Worm (Caenorhabditis elegans) whole organism, young adult: ENCODE data around the gene coq-8.

Experiments used
- B0035.1 ChIP-seq: sonication (generic microtip); optimal IDR thresholded peaks from 2 replicates; lab custom pipeline; 2016; ENCODE audit warnings: missing genetic modification characterization, mild to moderate bottlenecking, missing compliant biosample characterization, missing genotype, missing genetic modification reagents
- B0336.3 ChIP-seq: fragments of 200-800 bp; sonication (Bioruptor generic); IDR thresholded peaks from 2 replicates; pipeline ENCODE4 v1.3.6; 2022; ENCODE audit warnings: missing genetic modification characterization, missing compliant biosample characterization
- D2030.7 ChIP-seq: fragments of 200-800 bp; sonication (Bioruptor generic); IDR thresholded peaks from 2 replicates; pipeline ENCODE4 v1.3.6; 2022; ENCODE audit warnings: missing genetic modification reagents, missing genetic modification characterization, missing compliant biosample characterization
- F49E8.2 ChIP-seq: sonication (generic microtip); optimal IDR thresholded peaks from 3 replicates; lab custom pipeline; 2017; ENCODE audit warnings: missing genetic modification characterization, mild to moderate bottlenecking, missing compliant biosample characterization, antibody characterized with exemption, moderate library complexity; ENCODE audit not compliant: insufficient read depth
- ama-1 ChIP-seq, 3 experiments: fragments of 150-350 bp in 1 of 3; sonication (generic microtip) in 2 of 3; optimal IDR thresholded peaks; 2 replicates each; lab custom pipeline; 2014 to 2018; ENCODE audit warnings: missing biosample characterization in 2 of 3, missing genetic modification characterization in 2 of 3, missing genetic modification reagents in 2 of 3
- hlh-12 ChIP-seq: sonication (generic microtip); optimal IDR thresholded peaks from 2 replicates; lab custom pipeline; 2016; ENCODE audit warnings: missing genetic modification characterization, missing compliant biosample characterization
- hmg-20 ChIP-seq: fragments of 200-800 bp; sonication (Bioruptor generic); IDR thresholded peaks from 2 replicates; pipeline ENCODE4 v1.3.6; 2022; ENCODE audit warnings: missing genetic modification reagents, missing genetic modification characterization, missing compliant biosample characterization
- lin-35 ChIP-seq, 3 experiments: fragments of 150-350 bp in 2 of 3; sonication (generic microtip) in 1 of 3; optimal IDR thresholded peaks; 2 replicates each; lab custom pipeline; 2014 to 2018; ENCODE audit warnings: missing biosample characterization in 3 of 3, missing genetic modification characterization in 3 of 3, missing genetic modification reagents in 3 of 3
- rec-8 ChIP-seq, 2 experiments: sonication (generic microtip); optimal IDR thresholded peaks; 2 replicates each; lab custom pipeline; 2016; ENCODE audit warnings: mild to moderate bottlenecking in 2 of 2, missing genetic modification characterization in 2 of 2, missing genetic modification reagents in 2 of 2, missing genotype in 2 of 2, missing biosample characterization in 1 of 2, missing compliant biosample characterization in 1 of 2, moderate library complexity in 1 of 2
- sdz-38 ChIP-seq: sonication (generic microtip); optimal IDR thresholded peaks from 2 replicates; lab custom pipeline; 2016; ENCODE audit warnings: missing genotype, missing genetic modification characterization, missing compliant biosample characterization
- snpc-4 ChIP-seq, 5 experiments: fragments of 150-350 bp in 1 of 5; sonication (generic microtip) in 4 of 5; optimal IDR thresholded peaks; 2 replicates each; lab custom pipeline; 2014 to 2018; ENCODE audit warnings: missing genetic modification characterization in 5 of 5, missing biosample characterization in 3 of 5, antibody characterized with exemption in 2 of 5, mild to moderate bottlenecking in 2 of 5, missing compliant biosample characterization in 2 of 5, missing genotype in 2 of 5, moderate library complexity in 2 of 5, missing genetic modification reagents in 1 of 5
- tbx-9 ChIP-seq: sonication (generic microtip); optimal IDR thresholded peaks from 2 replicates; lab custom pipeline; 2016; ENCODE audit warnings: borderline replicate concordance, missing genetic modification characterization, inconsistent platforms, missing compliant biosample characterization
- unc-130 ChIP-seq: sonication (generic microtip); optimal IDR thresholded peaks from 2 replicates; lab custom pipeline; 2016; ENCODE audit warnings: missing genetic modification reagents, missing genetic modification characterization, missing compliant biosample characterization
- unc-62 ChIP-seq: fragments of 150-350 bp; optimal IDR thresholded peaks from 2 replicates; lab custom pipeline; 2014; ENCODE audit warnings: missing biosample characterization, missing genetic modification reagents, missing genetic modification characterization

- TF ChIP-seq D2030.7: no peak
- TF ChIP-seq unc-62 (GFP tag; lab: Kevin White, UChicago): no peak
- TF ChIP-seq tbx-9 (tag; lab: Kevin White, UChicago): no peak
- TF ChIP-seq sdz-38 (tag; lab: Kevin White, UChicago): no peak
- no peak for TF ChIP-seq hlh-12 (tag; lab: Kevin White, UChicago)
- no peak for TF ChIP-seq unc-130 (GFP tag; lab: Kevin White, UChicago)
- TF ChIP-seq snpc-4 (GFP tag; optimal IDR thresholded peaks at IDR 0.05; lab: Kevin White, UChicago): no peak
- no peak for TF ChIP-seq snpc-4 (tag; optimal IDR thresholded peaks at IDR 0.05; lab: Kevin White, UChicago)
- TF ChIP-seq F49E8.2: no peak
- TF ChIP-seq lin-35 (GFP tag; optimal IDR thresholded peaks at IDR 0.05; lab: Kevin White, UChicago): no peak
- TF ChIP-seq B0336.3 (GFP tag; lab: Robert Waterston, UW): no peak
- no peak for TF ChIP-seq ama-1 (optimal IDR thresholded peaks at IDR 0.05; lab: Kevin White, UChicago)
- TF ChIP-seq ama-1 (GFP tag; optimal IDR thresholded peaks at IDR 0.05; lab: Kevin White, UChicago): no peak
- no peak for TF ChIP-seq B0035.1 (tag; lab: Kevin White, UChicago)
- TF ChIP-seq rec-8 (tag; optimal IDR thresholded peaks at IDR 0.05; lab: Kevin White, UChicago): no peak
- no peak for TF ChIP-seq hmg-20 (GFP tag; lab: Robert Waterston, UW)
Observed at ce11 chrIII:4909938-4910337, 46.7 kb downstream of the coq-8 start, which contains the start of gene F26F4.12.
